Worm (Caenorhabditis elegans) whole organism, L4 larva: ENCODE measurements around the gene col-78.

Source experiments
- D1046.2 ChIP-seq: fragments of 200-800 bp; sonication (Bioruptor generic); IDR thresholded peaks from 2 replicates; pipeline ENCODE4 v1.3.6; 2022; ENCODE audit warnings: missing genetic modification characterization, missing compliant biosample characterization
- F37D6.2 ChIP-seq: sonication (generic microtip); optimal IDR thresholded peaks from 2 replicates; lab custom pipeline; 2016; ENCODE audit warnings: mild to moderate bottlenecking, missing genetic modification characterization, missing compliant biosample characterization
- F44E2.7 ChIP-seq: fragments of 200-800 bp; sonication (Bioruptor generic); IDR thresholded peaks from 2 replicates; pipeline ENCODE4 v2.1.2; 2022; ENCODE audit warnings: missing genetic modification characterization, missing compliant biosample characterization
- T20F7.1 ChIP-seq: fragments of 200-800 bp; sonication (Bioruptor generic); optimal IDR thresholded peaks from 2 replicates; lab custom pipeline; 2018; ENCODE audit warnings: mild to moderate bottlenecking, missing genetic modification characterization, missing compliant biosample characterization
- T26A8.4 ChIP-seq: fragments of 200-800 bp; sonication (Bioruptor generic); IDR thresholded peaks from 2 replicates; pipeline ENCODE4 v1.3.6; 2022; ENCODE audit warnings: missing genetic modification characterization, missing compliant biosample characterization
- Y75B8A.6 ChIP-seq: fragments of 200-800 bp; sonication (Bioruptor generic); IDR thresholded peaks from 2 replicates; pipeline ENCODE4 v1.3.6; 2022; ENCODE audit warnings: missing genetic modification reagents, missing genetic modification characterization, missing compliant biosample characterization
- aha-1 ChIP-seq: fragments of 150-350 bp; peaks from one replicate; lab custom pipeline; 2014; ENCODE audit warnings: missing biosample characterization, missing genetic modification characterization
- arid-1 ChIP-seq: fragments of 200-800 bp; sonication (Bioruptor generic); conservative IDR thresholded peaks from 2 replicates; pipeline ENCODE4 v1.3.6; 2022; ENCODE audit warnings: missing genetic modification reagents, missing genetic modification characterization, missing compliant biosample characterization
- ceh-28 ChIP-seq: fragments of 150-350 bp; optimal IDR thresholded peaks from 2 replicates; lab custom pipeline; 2014; ENCODE audit warnings: missing biosample characterization, missing genetic modification reagents, missing genetic modification characterization
- ceh-32 ChIP-seq: sonication (generic microtip); optimal IDR thresholded peaks from 2 replicates; lab custom pipeline; 2016; ENCODE audit warnings: mild to moderate bottlenecking, missing genetic modification characterization, missing compliant biosample characterization; ENCODE audit not compliant: poor library complexity
- ceh-62 ChIP-seq: sonication (generic microtip); optimal IDR thresholded peaks from 2 replicates; lab custom pipeline; 2017; ENCODE audit warnings: missing biosample characterization, missing genetic modification characterization
- daf-12 ChIP-seq: fragments of 150-350 bp; optimal IDR thresholded peaks from 2 replicates; lab custom pipeline; 2014; ENCODE audit warnings: missing biosample characterization, missing genetic modification reagents, missing genetic modification characterization
- daf-16 ChIP-seq, 3 experiments: sonication (generic microtip); optimal IDR thresholded peaks; 2 replicates each; lab custom pipeline; 2016 to 2017; ENCODE audit warnings: missing genetic modification characterization in 3 of 3, missing genetic modification reagents in 3 of 3, mild to moderate bottlenecking in 2 of 3, missing compliant biosample characterization in 2 of 3, missing biosample characterization in 1 of 3, moderate library complexity in 1 of 3
- daf-19 ChIP-seq: fragments of 200-800 bp; sonication (Bioruptor generic); conservative IDR thresholded peaks from 2 replicates; pipeline ENCODE4 v1.3.6; 2022; ENCODE audit warnings: missing genetic modification characterization, missing compliant biosample characterization
- dmd-8 ChIP-seq: fragments of 200-800 bp; sonication (Bioruptor generic); IDR thresholded peaks from 2 replicates; pipeline ENCODE4 v1.3.6; 2022; ENCODE audit warnings: missing genetic modification characterization, missing compliant biosample characterization
- dve-1 ChIP-seq: sonication (generic microtip); optimal IDR thresholded peaks from 2 replicates; lab custom pipeline; 2017; ENCODE audit warnings: antibody characterized with exemption, mild to moderate bottlenecking, missing genetic modification characterization, missing compliant biosample characterization; ENCODE audit not compliant: insufficient read depth
- egl-27 ChIP-seq: sonication (generic microtip); optimal IDR thresholded peaks from 3 replicates; lab custom pipeline; 2017; ENCODE audit warnings: missing biosample characterization, missing genetic modification reagents, missing genetic modification characterization
- hlh-30 ChIP-seq: sonication (generic microtip); optimal IDR thresholded peaks from 2 replicates; lab custom pipeline; 2017; ENCODE audit warnings: antibody characterized with exemption, mild to moderate bottlenecking, missing genetic modification characterization, missing compliant biosample characterization; ENCODE audit not compliant: insufficient read depth
- hmg-1.1 ChIP-seq: fragments of 200-800 bp; sonication (Bioruptor generic); IDR thresholded peaks from 2 replicates; pipeline ENCODE4 v1.3.6; 2022; ENCODE audit warnings: missing genetic modification reagents, missing genetic modification characterization, missing compliant biosample characterization
- jun-1 ChIP-seq: fragments of 150-350 bp; optimal IDR thresholded peaks from 2 replicates; lab custom pipeline; 2014; ENCODE audit warnings: missing biosample characterization, missing genetic modification reagents, missing genetic modification characterization
- lin-1 ChIP-seq: fragments of 200-800 bp; sonication (Bioruptor generic); IDR thresholded peaks from 2 replicates; pipeline ENCODE4 v1.3.6; 2022; ENCODE audit warnings: missing genetic modification reagents, missing genetic modification characterization, missing compliant biosample characterization
- lin-13 ChIP-seq: fragments of 150-350 bp; optimal IDR thresholded peaks from 2 replicates; lab custom pipeline; 2014; ENCODE audit warnings: missing biosample characterization, missing genetic modification reagents, missing genetic modification characterization
- lir-3 ChIP-seq: sonication (generic microtip); optimal IDR thresholded peaks from 2 replicates; lab custom pipeline; 2016; ENCODE audit warnings: mild to moderate bottlenecking, missing genetic modification characterization, missing compliant biosample characterization
- mdt-29 ChIP-seq: fragments of 200-800 bp; sonication (Bioruptor generic); IDR thresholded peaks from 2 replicates; pipeline ENCODE4 v1.3.6; 2022; ENCODE audit warnings: missing genetic modification reagents, missing genetic modification characterization, missing compliant biosample characterization
- mes-2 ChIP-seq: sonication (generic microtip); optimal IDR thresholded peaks from 2 replicates; lab custom pipeline; 2016; ENCODE audit warnings: missing genotype, mild to moderate bottlenecking, missing genetic modification characterization, missing compliant biosample characterization; ENCODE audit not compliant: poor library complexity, severe bottlenecking
- mxl-2 ChIP-seq: fragments of 200-800 bp; sonication (Bioruptor generic); conservative IDR thresholded peaks from 2 replicates; pipeline ENCODE4 v1.3.6; 2022; ENCODE audit warnings: missing genetic modification reagents, missing genetic modification characterization, missing compliant biosample characterization
- nhr-28 ChIP-seq: fragments of 150-350 bp; optimal IDR thresholded peaks from 2 replicates; lab custom pipeline; 2014; ENCODE audit warnings: missing biosample characterization, missing genetic modification characterization
- nhr-41 ChIP-seq: fragments of 200-800 bp; sonication (Bioruptor generic); IDR thresholded peaks from 2 replicates; pipeline ENCODE4 v1.3.6; 2022; ENCODE audit warnings: missing genetic modification reagents, missing genetic modification characterization, missing compliant biosample characterization
- nhr-48 ChIP-seq: sonication (generic microtip); optimal IDR thresholded peaks from 2 replicates; lab custom pipeline; 2016; ENCODE audit warnings: mild to moderate bottlenecking, missing genetic modification characterization, missing compliant biosample characterization
- php-3 ChIP-seq: fragments of 200-800 bp; sonication (Bioruptor generic); IDR thresholded peaks from 2 replicates; pipeline ENCODE4 v1.3.6; 2022; ENCODE audit warnings: missing genetic modification reagents, missing genetic modification characterization, missing compliant biosample characterization
- pqm-1 ChIP-seq: sonication (generic microtip); optimal IDR thresholded peaks from 2 replicates; lab custom pipeline; 2017; ENCODE audit warnings: missing biosample characterization, missing genetic modification characterization
- set-16 ChIP-seq: fragments of 200-800 bp; sonication (Bioruptor generic); IDR thresholded peaks from 2 replicates; pipeline ENCODE4 v1.3.6; 2022; ENCODE audit warnings: missing genetic modification reagents, missing genetic modification characterization, missing compliant biosample characterization
- snpc-1.2 ChIP-seq: fragments of 200-800 bp; sonication (Bioruptor generic); IDR thresholded peaks from 2 replicates; pipeline ENCODE4 v1.3.6; 2022; ENCODE audit warnings: missing genetic modification reagents, missing genetic modification characterization, missing compliant biosample characterization
- snpc-4 ChIP-seq: fragments of 150-350 bp; optimal IDR thresholded peaks from 2 replicates; lab custom pipeline; 2014; ENCODE audit warnings: missing biosample characterization, missing genetic modification characterization
- spr-3 ChIP-seq: fragments of 200-800 bp; sonication (Bioruptor generic); optimal IDR thresholded peaks from 2 replicates; lab custom pipeline; 2018; ENCODE audit warnings: mild to moderate bottlenecking, missing genetic modification characterization, missing compliant biosample characterization
- tra-1 ChIP-seq: fragments of 200-800 bp; sonication (Bioruptor generic); IDR thresholded peaks from 2 replicates; pipeline ENCODE4 v1.3.6; 2022; ENCODE audit warnings: missing genetic modification reagents, missing genetic modification characterization, missing compliant biosample characterization
- unc-62 ChIP-seq, 3 experiments: fragments of 150-350 bp in 1 of 3; sonication (generic microtip); optimal IDR thresholded peaks in 2 of 3; peaks in 1 of 3; 1 replicate in 1 of 3; 2 replicates in 2 of 3; lab custom pipeline; 2014 to 2017; ENCODE audit warnings: missing biosample characterization in 3 of 3, missing genetic modification characterization in 3 of 3, missing genetic modification reagents in 3 of 3, missing genotype in 1 of 3
- vab-7 ChIP-seq: fragments of 200-800 bp; sonication (Bioruptor generic); IDR thresholded peaks from 2 replicates; pipeline ENCODE4 v1.3.6; 2022; ENCODE audit warnings: missing genetic modification reagents, missing genetic modification characterization, missing compliant biosample characterization
- zfp-2 ChIP-seq: sonication (generic microtip); optimal IDR thresholded peaks from 2 replicates; lab custom pipeline; 2016; ENCODE audit warnings: mild to moderate bottlenecking, missing genetic modification characterization, missing compliant biosample characterization
- zip-11 ChIP-seq: fragments of 200-800 bp; sonication (Bioruptor generic); IDR thresholded peaks from 2 replicates; pipeline ENCODE4 v1.3.6; 2022; ENCODE audit warnings: missing genetic modification characterization, missing compliant biosample characterization
- zip-2 ChIP-seq: fragments of 150-350 bp; optimal IDR thresholded peaks from 2 replicates; lab custom pipeline; 2014; ENCODE audit warnings: missing biosample characterization, missing genetic modification characterization
- ztf-11 ChIP-seq: fragments of 150-350 bp; optimal IDR thresholded peaks from 2 replicates; lab custom pipeline; 2014; ENCODE audit warnings: missing biosample characterization, missing genetic modification characterization

col-78 gene

ce11 chrII:9120329-9120728 lies 32.0 kb upstream of the col-78 start:
- TF ChIP-seq F44E2.7 = no peak
- TF ChIP-seq ceh-32 (tag; lab: Kevin White, UChicago) = no peak
- no peak for TF ChIP-seq vab-7 (GFP tag; lab: Robert Waterston, UW)
- TF ChIP-seq unc-62 (GFP tag; optimal IDR thresholded peaks at IDR 0.05 in 1 of 2; lab: Kevin White, UChicago) = no peak
- TF ChIP-seq unc-62 (tag; optimal IDR thresholded peaks at IDR 0.05; lab: Kevin White, UChicago) = no peak
- no peak for TF ChIP-seq mdt-29 (GFP tag; lab: Robert Waterston, UW)
- no peak for TF ChIP-seq nhr-41 (GFP tag; lab: Robert Waterston, UW)
- TF ChIP-seq D1046.2 (GFP tag; lab: Robert Waterston, UW) = no peak
- no peak for TF ChIP-seq T26A8.4

- peak in 1 of 2 experiments; percentile 68 for TF ChIP-seq unc-62 (GFP tag; optimal IDR thresholded peaks at IDR 0.05 in 1 of 2; lab: Kevin White, UChicago)
- no peak for TF ChIP-seq unc-62 (tag; optimal IDR thresholded peaks at IDR 0.05; lab: Kevin White, UChicago)
- TF ChIP-seq aha-1 (tag; lab: Kevin White, UChicago) = peak; percentile 51
- TF ChIP-seq ztf-11 (tag; lab: Kevin White, UChicago) = no peak
- peak; percentile 15 for TF ChIP-seq hlh-30 (tag; lab: Kevin White, UChicago)
- no peak for TF ChIP-seq egl-27 (tag; lab: Kevin White, UChicago)
Measured at ce11 chrII:9120813-9121554, 31.3 kb upstream of the col-78 start.

DNA sequence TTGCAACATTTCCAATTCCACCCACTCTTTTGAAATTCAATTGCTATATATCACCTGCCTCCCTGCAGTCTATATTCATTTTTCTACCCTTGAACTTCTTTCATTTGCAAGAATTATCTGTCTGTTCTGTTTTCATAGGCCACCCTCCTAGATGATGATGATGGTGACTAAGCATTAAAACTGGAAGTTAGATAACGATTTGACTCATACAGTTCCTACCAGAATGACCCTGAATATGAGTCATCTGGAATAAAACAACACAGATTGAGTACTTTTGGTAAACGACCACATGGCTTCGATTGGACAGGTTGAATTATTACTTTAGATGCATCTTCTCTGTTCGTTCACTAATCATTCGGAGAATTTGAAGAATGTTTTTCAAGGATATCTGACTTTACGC lies 28.0 kb upstream of the col-78 start:
- TF ChIP-seq mes-2 (tag; lab: Kevin White, UChicago) = peak; percentile 6
- TF ChIP-seq lin-1 (GFP tag; lab: Robert Waterston, UW) = no peak

DNA sequence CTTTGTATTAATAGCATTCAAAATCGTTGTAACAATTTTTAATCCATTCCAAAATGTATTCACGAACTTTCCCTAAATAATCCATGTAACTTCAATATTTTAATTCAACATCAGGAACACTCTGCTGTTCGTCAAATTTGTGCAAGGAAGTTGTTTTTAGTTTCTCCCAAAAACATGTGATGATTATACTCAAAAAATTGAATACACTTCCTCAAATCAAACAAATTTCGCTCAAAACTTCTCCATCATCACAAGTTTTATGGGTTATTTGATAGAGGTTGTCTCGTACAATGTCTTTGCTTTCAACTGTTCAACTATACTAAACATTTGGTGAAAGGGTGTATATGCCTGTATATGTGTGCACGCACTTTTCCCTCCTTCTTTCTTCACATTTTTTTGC lies 27.3 kb upstream of the col-78 start:
- TF ChIP-seq lir-3 = no peak
- no peak for TF ChIP-seq mxl-2
- no peak for TF ChIP-seq ceh-32 (tag; lab: Kevin White, UChicago)
- TF ChIP-seq vab-7 (GFP tag; lab: Robert Waterston, UW) = no peak
- no peak for TF ChIP-seq D1046.2 (GFP tag; lab: Robert Waterston, UW)
- peak; percentile 57 for TF ChIP-seq dve-1 (tag; lab: Kevin White, UChicago)
- peak; percentile 44 for TF ChIP-seq pqm-1 (tag; lab: Kevin White, UChicago)
- TF ChIP-seq F44E2.7 = no peak
- no peak for TF ChIP-seq Y75B8A.6 (GFP tag; lab: Robert Waterston, UW)
- TF ChIP-seq daf-12 = no peak
- TF ChIP-seq zip-2 (tag; lab: Kevin White, UChicago) = no peak
- TF ChIP-seq nhr-41 (GFP tag; lab: Robert Waterston, UW) = no peak
- no peak for TF ChIP-seq F37D6.2 (tag; lab: Kevin White, UChicago)
- no peak for TF ChIP-seq spr-3 (GFP tag; lab: Kevin White, UChicago)
- TF ChIP-seq nhr-48 (tag; lab: Kevin White, UChicago) = no peak
- TF ChIP-seq ceh-28 (tag; lab: Kevin White, UChicago) = no peak
- no peak for TF ChIP-seq snpc-1.2 (GFP tag; lab: Robert Waterston, UW)
- no peak for TF ChIP-seq dmd-8 (GFP tag; lab: Robert Waterston, UW)
- TF ChIP-seq tra-1 (GFP tag; lab: Robert Waterston, UW) = no peak
- no peak for TF ChIP-seq daf-19 (GFP tag; lab: Robert Waterston, UW)
- TF ChIP-seq aha-1 (tag; lab: Kevin White, UChicago) = peak; percentile 72
- TF ChIP-seq jun-1 = no peak
- TF ChIP-seq ceh-62 (tag; lab: Kevin White, UChicago) = no peak
- no peak for TF ChIP-seq T20F7.1 (GFP tag; lab: Kevin White, UChicago)
- no peak for TF ChIP-seq ztf-11 (tag; lab: Kevin White, UChicago)
- TF ChIP-seq php-3 = 0 out of 2 replicates have a peak, but pooled peaks have one; percentile 16
- TF ChIP-seq snpc-4 (tag; lab: Kevin White, UChicago) = no peak
- TF ChIP-seq lin-13 (GFP tag; lab: Kevin White, UChicago) = no peak
- TF ChIP-seq zfp-2 = no peak
- no peak for TF ChIP-seq arid-1 (GFP tag; lab: Robert Waterston, UW)
- TF ChIP-seq daf-16 (GFP tag; optimal IDR thresholded peaks at IDR 0.05; lab: Kevin White, UChicago) = no peak
- TF ChIP-seq daf-16 (tag; optimal IDR thresholded peaks at IDR 0.05; lab: Kevin White, UChicago) = peak; percentile 32
- peak; percentile 6 for TF ChIP-seq hlh-30 (tag; lab: Kevin White, UChicago)
- TF ChIP-seq set-16 (GFP tag; lab: Robert Waterston, UW) = no peak
- TF ChIP-seq hmg-1.1 (GFP tag; lab: Robert Waterston, UW) = no peak
- no peak for TF ChIP-seq zip-11 (GFP tag; lab: Robert Waterston, UW)
- TF ChIP-seq nhr-28 = peak; percentile 29
